Worm (Caenorhabditis elegans) whole organism, L2 larva: ENCODE measurements around the gene str-254.

Experiments used
- alr-1 ChIP-seq: fragments of 150-350 bp; optimal IDR thresholded peaks from 2 replicates; lab custom pipeline; 2014; ENCODE audit warnings: missing biosample characterization, missing genetic modification characterization
- blmp-1 ChIP-seq: sonication (generic microtip); optimal IDR thresholded peaks from 2 replicates; lab custom pipeline; 2017; ENCODE audit warnings: missing genetic modification characterization, mild to moderate bottlenecking, missing compliant biosample characterization, antibody characterized with exemption, moderate library complexity; ENCODE audit not compliant: insufficient read depth
- ceh-82 ChIP-seq: fragments of 150-350 bp; optimal IDR thresholded peaks from 2 replicates; lab custom pipeline; 2014; ENCODE audit warnings: missing biosample characterization, missing genetic modification characterization
- fos-1 ChIP-seq: fragments of 150-350 bp; optimal IDR thresholded peaks from 2 replicates; lab custom pipeline; 2014; ENCODE audit warnings: missing biosample characterization, missing genetic modification characterization
- lin-11 ChIP-seq: fragments of 150-350 bp; sonication (generic microtip); optimal IDR thresholded peaks from 2 replicates; lab custom pipeline; 2014; ENCODE audit warnings: missing biosample characterization, missing genetic modification characterization, inconsistent platforms, mixed read lengths
- lsy-2 ChIP-seq, 2 experiments: fragments of 150-350 bp in 1 of 2; sonication (generic microtip) in 1 of 2; optimal IDR thresholded peaks; 2 replicates each; lab custom pipeline; 2014 to 2017; ENCODE audit warnings: missing biosample characterization in 2 of 2, missing genetic modification characterization in 2 of 2
- nhr-12 ChIP-seq: fragments of 150-350 bp; optimal IDR thresholded peaks from 2 replicates; lab custom pipeline; 2014; ENCODE audit warnings: missing biosample characterization, missing genetic modification characterization
- nhr-237 ChIP-seq: fragments of 150-350 bp; optimal IDR thresholded peaks from 2 replicates; lab custom pipeline; 2014; ENCODE audit warnings: missing biosample characterization, missing genetic modification characterization
- snpc-4 ChIP-seq: fragments of 150-350 bp; optimal IDR thresholded peaks from 2 replicates; lab custom pipeline; 2014; ENCODE audit warnings: missing biosample characterization, missing genetic modification characterization
- unc-62 ChIP-seq: fragments of 150-350 bp; optimal IDR thresholded peaks from 2 replicates; lab custom pipeline; 2014; ENCODE audit warnings: missing biosample characterization, missing genetic modification reagents, missing genetic modification characterization

DNA sequence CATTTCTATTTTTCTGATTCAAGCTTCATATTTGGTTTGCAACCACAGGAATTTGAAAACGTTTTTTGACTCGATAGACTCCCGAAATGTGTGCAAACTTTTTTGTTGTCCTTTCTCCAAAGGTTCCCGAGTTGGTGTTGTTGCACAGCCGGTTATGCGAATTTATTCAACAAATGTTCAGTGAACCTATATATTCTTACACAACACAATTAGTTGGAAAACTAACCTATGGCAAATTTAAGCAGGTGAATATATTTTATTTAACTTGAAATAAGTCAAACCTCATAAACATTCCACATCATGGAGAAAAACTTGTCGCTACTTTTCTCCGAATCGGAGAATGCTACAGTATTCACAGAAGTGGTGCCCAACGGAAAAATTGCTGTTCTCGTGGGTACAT, 30.1 kb upstream of the str-254 start, which contains the start of gene srz-14:
- TF ChIP-seq nhr-237 (tag; lab: Kevin White, UChicago) = no peak
- no peak for TF ChIP-seq nhr-12
- TF ChIP-seq ceh-82 (tag; lab: Kevin White, UChicago) = no peak
- no peak for TF ChIP-seq fos-1 (tag; lab: Kevin White, UChicago)
- no peak for TF ChIP-seq alr-1 (tag; lab: Kevin White, UChicago)
- no peak for TF ChIP-seq snpc-4 (tag; lab: Kevin White, UChicago)
- no peak for TF ChIP-seq blmp-1 (tag; lab: Kevin White, UChicago)
- TF ChIP-seq unc-62 (GFP tag; lab: Kevin White, UChicago) = no peak
- TF ChIP-seq lsy-2 (tag; optimal IDR thresholded peaks at IDR 0.05; lab: Kevin White, UChicago) = no peak
- no peak for TF ChIP-seq lin-11 (tag; lab: Kevin White, UChicago)
